Worm (Caenorhabditis elegans) whole organism, late embryonic: Measurements from ENCODE around the gene C04A11.5.
A peak's percentile ranks its signal among the peaks of the same experiment; 100 is the strongest.

ENCODE experiments used
- C08G9.2 ChIP-seq: sonication (generic microtip); optimal IDR thresholded peaks from 2 replicates; lab custom pipeline; 2016; ENCODE audit warnings: mild to moderate bottlenecking, missing genetic modification characterization, moderate library complexity, missing compliant biosample characterization
- C38D4.7 ChIP-seq: fragments of 200-800 bp; sonication (Bioruptor generic); optimal IDR thresholded peaks from 2 replicates; lab custom pipeline; 2018; ENCODE audit warnings: mild to moderate bottlenecking, missing genetic modification characterization, moderate library complexity, missing compliant biosample characterization
- ahr-1 ChIP-seq: sonication (generic microtip); optimal IDR thresholded peaks from 2 replicates; lab custom pipeline; 2016; ENCODE audit warnings: missing genetic modification characterization, missing compliant biosample characterization
- ama-1 ChIP-seq: fragments of 150-350 bp; optimal IDR thresholded peaks from 2 replicates; lab custom pipeline; 2014
- ceh-14 ChIP-seq: sonication (generic microtip); optimal IDR thresholded peaks from 2 replicates; lab custom pipeline; 2016; ENCODE audit warnings: missing genotype, missing genetic modification characterization, missing compliant biosample characterization
- ceh-19 ChIP-seq: fragments of 200-800 bp; sonication (Bioruptor generic); optimal IDR thresholded peaks from 2 replicates; lab custom pipeline; 2018; ENCODE audit warnings: mild to moderate bottlenecking, missing genetic modification characterization, missing compliant biosample characterization
- ceh-22 ChIP-seq: sonication (generic microtip); optimal IDR thresholded peaks from 2 replicates; lab custom pipeline; 2017; ENCODE audit warnings: missing biosample characterization, missing genetic modification characterization
- ceh-24 ChIP-seq: sonication (generic microtip); optimal IDR thresholded peaks from 2 replicates; lab custom pipeline; 2016; ENCODE audit warnings: mild to moderate bottlenecking, missing genetic modification characterization, missing compliant biosample characterization
- ceh-30 ChIP-seq: fragments of 150-350 bp; optimal IDR thresholded peaks from 2 replicates; lab custom pipeline; 2014; ENCODE audit warnings: missing biosample characterization, missing genetic modification characterization
- ceh-31 ChIP-seq: sonication (generic microtip); optimal IDR thresholded peaks from 2 replicates; lab custom pipeline; 2016; ENCODE audit warnings: missing genetic modification characterization, missing compliant biosample characterization
- ceh-34 ChIP-seq: sonication (generic microtip); optimal IDR thresholded peaks from 2 replicates; lab custom pipeline; 2016; ENCODE audit warnings: mild to moderate bottlenecking, missing genetic modification characterization, missing compliant biosample characterization
- ceh-45 ChIP-seq: fragments of 200-800 bp; sonication (Bioruptor generic); IDR thresholded peaks from 2 replicates; pipeline ENCODE4 v1.3.6; 2022; ENCODE audit warnings: missing genetic modification reagents, missing genetic modification characterization, missing compliant biosample characterization
- ceh-6 ChIP-seq: fragments of 200-800 bp; sonication (Bioruptor generic); optimal IDR thresholded peaks from 2 replicates; lab custom pipeline; 2018; ENCODE audit warnings: mild to moderate bottlenecking, missing genetic modification characterization, missing compliant biosample characterization
- che-1 ChIP-seq: sonication (generic microtip); optimal IDR thresholded peaks from 2 replicates; lab custom pipeline; 2016; ENCODE audit warnings: mild to moderate bottlenecking, missing genetic modification characterization, missing compliant biosample characterization
- dmd-4 ChIP-seq: sonication (generic microtip); optimal IDR thresholded peaks from 2 replicates; lab custom pipeline; 2016; ENCODE audit warnings: borderline replicate concordance, missing genetic modification characterization, missing compliant biosample characterization
- dve-1 ChIP-seq: sonication (generic microtip); optimal IDR thresholded peaks from 2 replicates; lab custom pipeline; 2017; ENCODE audit warnings: antibody characterized with exemption, mild to moderate bottlenecking, missing genetic modification characterization, missing compliant biosample characterization
- elt-2 ChIP-seq: sonication (generic microtip); optimal IDR thresholded peaks from 2 replicates; lab custom pipeline; 2016; ENCODE audit warnings: missing genetic modification reagents, missing genetic modification characterization, missing compliant biosample characterization
- elt-4 ChIP-seq: sonication (generic microtip); optimal IDR thresholded peaks from 2 replicates; lab custom pipeline; 2016; ENCODE audit warnings: missing genetic modification characterization, missing compliant biosample characterization
- ets-4 ChIP-seq: sonication (generic microtip); optimal IDR thresholded peaks from 2 replicates; lab custom pipeline; 2016; ENCODE audit warnings: missing genetic modification characterization, missing compliant biosample characterization
- fax-1 ChIP-seq: sonication (generic microtip); optimal IDR thresholded peaks from 2 replicates; lab custom pipeline; 2016; ENCODE audit warnings: missing genotype, missing genetic modification characterization, missing compliant biosample characterization
- fkh-10 ChIP-seq: fragments of 150-350 bp; optimal IDR thresholded peaks from 2 replicates; lab custom pipeline; 2014; ENCODE audit warnings: missing biosample characterization, missing genetic modification reagents, missing genetic modification characterization
- gmeb-2 ChIP-seq: sonication (generic microtip); optimal IDR thresholded peaks from 2 replicates; lab custom pipeline; 2016; ENCODE audit warnings: missing genetic modification characterization, inconsistent platforms, missing compliant biosample characterization
- hlh-30 ChIP-seq: sonication (generic microtip); optimal IDR thresholded peaks from 2 replicates; lab custom pipeline; 2017; ENCODE audit warnings: antibody characterized with exemption, missing genetic modification characterization, missing compliant biosample characterization; ENCODE audit not compliant: insufficient read depth
- hlh-6 ChIP-seq: sonication (generic microtip); optimal IDR thresholded peaks from 2 replicates; lab custom pipeline; 2016; ENCODE audit warnings: missing genotype, missing genetic modification characterization, missing compliant biosample characterization
- hlh-8 ChIP-seq: sonication (generic microtip); optimal IDR thresholded peaks from 2 replicates; lab custom pipeline; 2016; ENCODE audit warnings: missing genotype, missing genetic modification characterization, missing compliant biosample characterization
- madf-2 ChIP-seq: sonication (generic microtip); optimal IDR thresholded peaks from 2 replicates; lab custom pipeline; 2017; ENCODE audit warnings: missing genetic modification characterization, missing compliant biosample characterization
- mec-3 ChIP-seq: sonication (generic microtip); optimal IDR thresholded peaks from 2 replicates; lab custom pipeline; 2016; ENCODE audit warnings: borderline replicate concordance, missing genetic modification characterization, missing compliant biosample characterization
- nfya-1 ChIP-seq: sonication (generic microtip); optimal IDR thresholded peaks from 2 replicates; lab custom pipeline; 2017; ENCODE audit warnings: missing genetic modification characterization, mild to moderate bottlenecking, missing compliant biosample characterization, antibody characterized with exemption, moderate library complexity
- nhr-11 ChIP-seq: fragments of 150-350 bp; optimal IDR thresholded peaks from 2 replicates; lab custom pipeline; 2014; ENCODE audit warnings: missing biosample characterization, missing genetic modification characterization
- pax-1 ChIP-seq: fragments of 150-350 bp; optimal IDR thresholded peaks from 2 replicates; lab custom pipeline; 2014; ENCODE audit warnings: missing biosample characterization, missing genetic modification characterization
- pha-2 ChIP-seq: sonication (generic microtip); optimal IDR thresholded peaks from 2 replicates; lab custom pipeline; 2017; ENCODE audit warnings: mild to moderate bottlenecking, missing genetic modification characterization, missing compliant biosample characterization
- pha-4 ChIP-seq: fragments of 150-350 bp; optimal IDR thresholded peaks from 2 replicates; lab custom pipeline; 2018; ENCODE audit warnings: missing biosample characterization, missing genetic modification reagents, missing genetic modification characterization
- pqm-1 ChIP-seq: sonication (generic microtip); optimal IDR thresholded peaks from 2 replicates; lab custom pipeline; 2016; ENCODE audit warnings: missing genetic modification characterization, missing compliant biosample characterization
- ref-2 ChIP-seq: sonication (generic microtip); optimal IDR thresholded peaks from 2 replicates; lab custom pipeline; 2016; ENCODE audit warnings: missing genetic modification characterization, missing compliant biosample characterization
- rnt-1 ChIP-seq: sonication (generic microtip); optimal IDR thresholded peaks from 2 replicates; lab custom pipeline; 2016; ENCODE audit warnings: missing genetic modification characterization, missing compliant biosample characterization
- sdc-2 ChIP-seq: sonication (generic microtip); optimal IDR thresholded peaks from 2 replicates; lab custom pipeline; 2016; ENCODE audit warnings: missing genotype, missing genetic modification characterization, missing compliant biosample characterization
- sox-2 ChIP-seq: fragments of 200-800 bp; sonication (Bioruptor generic); IDR thresholded peaks from 2 replicates; pipeline ENCODE4 v1.3.6; 2022; ENCODE audit warnings: missing genetic modification reagents, missing genetic modification characterization, missing compliant biosample characterization
- tbx-2 ChIP-seq: sonication (generic microtip); optimal IDR thresholded peaks from 2 replicates; lab custom pipeline; 2016; ENCODE audit warnings: missing genetic modification characterization, missing compliant biosample characterization
- tbx-7 ChIP-seq: sonication (generic microtip); optimal IDR thresholded peaks from 2 replicates; lab custom pipeline; 2016; ENCODE audit warnings: missing genotype, missing genetic modification characterization, missing compliant biosample characterization
- ttx-3 ChIP-seq: sonication (generic microtip); optimal IDR thresholded peaks from 2 replicates; lab custom pipeline; 2016; ENCODE audit warnings: missing genetic modification reagents, missing genetic modification characterization, missing compliant biosample characterization
- unc-3 ChIP-seq, 2 experiments: fragments of 200-800 bp in 1 of 2; sonication (Bioruptor generic) in 1 of 2; sonication (generic microtip) in 1 of 2; conservative IDR thresholded peaks in 1 of 2; optimal IDR thresholded peaks in 1 of 2; 2 replicates each; pipeline versions ENCODE4 v1.3.6 to Lab custom; 2016 to 2022; ENCODE audit warnings: missing compliant biosample characterization in 2 of 2, missing genetic modification characterization in 2 of 2, missing genetic modification reagents in 1 of 2
- unc-42 ChIP-seq: sonication (generic microtip); optimal IDR thresholded peaks from 2 replicates; lab custom pipeline; 2016; ENCODE audit warnings: missing genotype, missing genetic modification characterization, missing compliant biosample characterization
- zip-5 ChIP-seq: sonication (generic microtip); optimal IDR thresholded peaks from 2 replicates; lab custom pipeline; 2016; ENCODE audit warnings: missing genetic modification characterization, missing compliant biosample characterization
- ztf-16 ChIP-seq: sonication (generic microtip); optimal IDR thresholded peaks from 2 replicates; lab custom pipeline; 2017; ENCODE audit warnings: missing genetic modification characterization, missing compliant biosample characterization

C04A11.5 gene

ce11 chrX:13653573-13653972 lies 10.8 kb upstream of the C04A11.5 start (continued):
- TF ChIP-seq hlh-6 (tag; lab: Kevin White, UChicago): peak; percentile 63
- no peak for TF ChIP-seq ceh-22
- no peak for TF ChIP-seq ceh-19 (GFP tag; lab: Kevin White, UChicago)
- peak; percentile 43 for TF ChIP-seq tbx-2 (tag; lab: Kevin White, UChicago)
- TF ChIP-seq nhr-11: no peak
- peak; percentile 21 for TF ChIP-seq C38D4.7
- TF ChIP-seq ceh-14 (tag; lab: Kevin White, UChicago): no peak
- TF ChIP-seq elt-4 (tag; lab: Kevin White, UChicago): no peak
- peak; percentile 14 for TF ChIP-seq pha-2 (tag; lab: Kevin White, UChicago)
- no peak for TF ChIP-seq dve-1 (tag; lab: Kevin White, UChicago)
- no peak for TF ChIP-seq ceh-6
- TF ChIP-seq ztf-16 (tag; lab: Kevin White, UChicago): peak; percentile 36
- no peak for TF ChIP-seq ceh-34 (tag; lab: Kevin White, UChicago)
- peak; percentile 56; the same call in 1 of the 2 replicates for TF ChIP-seq sox-2 (GFP tag; lab: Robert Waterston, UW)
- TF ChIP-seq zip-5 (tag; lab: Kevin White, UChicago): no peak
- no peak for TF ChIP-seq ahr-1 (tag; lab: Kevin White, UChicago)
- TF ChIP-seq gmeb-2 (tag; lab: Kevin White, UChicago): no peak
- no peak for TF ChIP-seq rnt-1 (tag; lab: Kevin White, UChicago)
- TF ChIP-seq fax-1 (tag; lab: Kevin White, UChicago): no peak
- no peak for TF ChIP-seq ceh-45 (GFP tag; lab: Robert Waterston, UW)
- TF ChIP-seq ceh-30 (tag; lab: Kevin White, UChicago): no peak
- peak; percentile 47 for TF ChIP-seq che-1 (tag; lab: Kevin White, UChicago)
- TF ChIP-seq elt-2 (tag; lab: Kevin White, UChicago): peak; percentile 53
- no peak for TF ChIP-seq dmd-4 (tag; lab: Kevin White, UChicago)
- TF ChIP-seq hlh-30 (tag; lab: Kevin White, UChicago): no peak
- TF ChIP-seq pha-4 (tag; lab: Kevin White, UChicago): no peak
- no peak for TF ChIP-seq ama-1 (lab: Kevin White, UChicago)
- TF ChIP-seq mec-3 (tag; lab: Kevin White, UChicago): no peak
- no peak for TF ChIP-seq ets-4 (tag; lab: Kevin White, UChicago)
- TF ChIP-seq ref-2: no peak
- no peak for TF ChIP-seq hlh-8 (tag; lab: Kevin White, UChicago)
- no peak for TF ChIP-seq unc-42
- no peak for TF ChIP-seq pax-1
- no peak for TF ChIP-seq unc-3 (GFP tag; conservative IDR thresholded peaks at IDR 0.05; lab: Robert Waterston, UW)
- TF ChIP-seq unc-3 (tag; optimal IDR thresholded peaks at IDR 0.05; lab: Kevin White, UChicago): no peak

- no peak for TF ChIP-seq ref-2
- no peak for TF ChIP-seq ama-1 (lab: Kevin White, UChicago)
- TF ChIP-seq sox-2 (GFP tag; lab: Robert Waterston, UW): no peak
- TF ChIP-seq nfya-1 (tag; lab: Kevin White, UChicago): no peak
- TF ChIP-seq dve-1 (tag; lab: Kevin White, UChicago): no peak
- no peak for TF ChIP-seq unc-3 (GFP tag; conservative IDR thresholded peaks at IDR 0.05; lab: Robert Waterston, UW)
- TF ChIP-seq unc-3 (tag; optimal IDR thresholded peaks at IDR 0.05; lab: Kevin White, UChicago): no peak
- TF ChIP-seq C08G9.2: no peak
Observed at ce11 chrX:13654276-13654675, 10.1 kb upstream of the C04A11.5 start.

DNA sequence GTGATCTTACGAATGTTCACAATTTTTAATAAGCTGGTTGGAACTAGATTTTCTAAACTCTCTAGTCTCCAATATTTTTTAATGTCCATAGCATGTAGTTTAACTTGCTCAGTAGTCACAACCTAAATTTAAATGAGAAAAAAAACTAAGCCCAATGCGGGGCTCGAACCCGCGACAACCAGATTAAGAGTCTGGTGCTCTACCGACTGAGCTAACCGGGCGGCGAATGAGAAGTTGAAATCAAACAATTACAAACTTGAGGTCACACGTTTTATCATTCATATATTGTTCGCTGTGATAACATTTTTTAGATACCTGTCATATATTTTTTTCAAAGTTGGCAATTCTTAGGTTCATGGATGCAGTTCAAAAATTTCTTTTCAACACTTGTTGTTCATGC lies 8.6 kb upstream of the C04A11.5 start:
- TF ChIP-seq fkh-10 (GFP tag; lab: Kevin White, UChicago) (no peak), tbx-7 (tag; lab: Kevin White, UChicago) (no peak), sdc-2 (no peak), ceh-31 (tag; lab: Kevin White, UChicago) (no peak), ahr-1 (tag; lab: Kevin White, UChicago) (no peak), madf-2 (tag; lab: Kevin White, UChicago) (no peak), mec-3 (tag; lab: Kevin White, UChicago) (no peak), ceh-24 (tag; lab: Kevin White, UChicago) (no peak), ceh-45 (GFP tag; lab: Robert Waterston, UW) (no peak), pqm-1 (no peak), dmd-4 (tag; lab: Kevin White, UChicago) (no peak), ttx-3 (no peak), unc-3 (GFP tag; conservative IDR thresholded peaks at IDR 0.05; lab: Robert Waterston, UW) (no peak), unc-3 (tag; optimal IDR thresholded peaks at IDR 0.05; lab: Kevin White, UChicago) (no peak), hlh-30 (tag; lab: Kevin White, UChicago) (no peak)
- TF ChIP-seq, all 69 proteins: peak for 0
